Worm (Caenorhabditis elegans): ENCODE results near the gene mrps-5.
A peak's percentile ranks its signal among the peaks of the same experiment; 100 is the strongest.

Gene mrps-5

DNA sequence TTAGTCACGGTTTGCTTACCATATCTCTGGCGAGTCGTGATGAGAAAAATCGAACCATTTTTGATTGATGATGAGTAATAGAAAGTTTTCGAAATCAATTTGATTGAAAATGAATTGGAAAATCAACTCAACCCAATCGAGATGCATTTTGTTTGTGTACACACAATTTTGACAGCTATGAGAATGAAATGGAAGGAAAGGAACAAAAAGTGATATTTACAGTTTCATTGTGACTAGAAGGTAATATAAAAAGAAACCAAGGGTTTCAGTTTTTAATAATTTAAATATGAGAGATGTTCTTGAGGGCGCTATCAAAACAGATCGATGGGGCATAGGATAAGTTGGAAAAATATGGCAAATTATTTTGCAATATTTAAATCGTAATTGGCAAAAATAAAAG is 46.1 kb upstream of the mrps-5 start, which contains the start of gene cal-1:
Gene cal-1, minus strand, starts transcription at position 101 of the 400 bp plus-strand sequence.
- TF ChIP-seq ceh-63 (GFP tag; optimal IDR thresholded peaks at IDR 0.05) (no peak), efl-1 (optimal IDR thresholded peaks at IDR 0.05) (no peak), efl-1 (GFP tag; optimal IDR thresholded peaks at IDR 0.05 in 1 of 2) (no peak), nhr-47 (tag; optimal IDR thresholded peaks at IDR 0.05) (no peak), sox-4 (tag; optimal IDR thresholded peaks at IDR 0.05) (no peak), hpl-2 (GFP tag; optimal IDR thresholded peaks at IDR 0.05) (no peak)

DNA sequence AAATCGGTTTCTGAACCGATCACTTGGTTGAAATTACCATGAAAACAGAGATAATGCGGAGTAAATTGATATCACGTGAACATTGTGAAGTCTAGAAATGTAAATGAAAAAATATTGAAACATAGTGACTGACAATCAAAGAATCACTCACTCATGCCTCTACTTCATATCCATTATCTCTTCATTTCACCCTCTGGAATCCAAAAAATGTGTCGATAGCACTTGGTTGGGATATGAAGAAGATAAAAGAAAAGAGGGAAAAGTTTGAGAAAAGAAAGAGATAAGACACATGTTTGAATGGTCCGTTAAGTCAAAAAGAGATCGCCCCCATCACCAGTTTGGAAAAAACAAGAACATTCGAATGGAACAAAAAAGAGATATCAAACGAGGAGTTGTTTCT is 45.5 kb upstream of the mrps-5 start:
- TF ChIP-seq vab-15 (tag; optimal IDR thresholded peaks at IDR 0.05) (no peak), nhr-19 (GFP tag; conservative IDR thresholded peaks at IDR 0.05) (peak; percentile 43), blmp-1 (tag; optimal IDR thresholded peaks at IDR 0.05) (no peak), nhr-20 (tag; optimal IDR thresholded peaks at IDR 0.05) (peak; percentile 19), ets-5 (GFP tag; IDR thresholded peaks at IDR 0.05) (no peak), snu-23 (GFP tag; optimal IDR thresholded peaks at IDR 0.05) (peak; percentile 38), F16B12.6 (tag; optimal IDR thresholded peaks at IDR 0.05) (no peak), lsy-2 (tag; optimal IDR thresholded peaks at IDR 0.05) (peak; percentile 25 to 39), lin-39 (tag; optimal IDR thresholded peaks at IDR 0.05) (peak; percentile 42), elt-2 (tag; optimal IDR thresholded peaks at IDR 0.05) (no peak), nhr-12 (tag; optimal IDR thresholded peaks at IDR 0.05) (no peak), unc-86 (tag; optimal IDR thresholded peaks at IDR 0.05) (no peak), jun-1 (tag; optimal IDR thresholded peaks at IDR 0.05) (no peak), nhr-71 (tag; optimal IDR thresholded peaks at IDR 0.05) (peak; percentile 69), dpl-1 (GFP tag; optimal IDR thresholded peaks at IDR 0.05) (no peak), C16A3.4 (tag; optimal IDR thresholded peaks at IDR 0.05) (no peak), nhr-11 (tag; optimal IDR thresholded peaks at IDR 0.05) (peak; percentile 8), lin-14 (GFP tag; optimal IDR thresholded peaks at IDR 0.05) (peak; percentile 82), mef-2 (tag; optimal IDR thresholded peaks at IDR 0.05) (no peak), efl-1 (optimal IDR thresholded peaks at IDR 0.05) (peak in 1 of 2 experiments; percentile 1), efl-1 (GFP tag; optimal IDR thresholded peaks at IDR 0.05 in 1 of 2) (no peak), rnt-1 (tag; optimal IDR thresholded peaks at IDR 0.05) (peak; percentile 31)

- TF ChIP-seq tbx-2 (tag; optimal IDR thresholded peaks at IDR 0.05), result peak; percentile 5
- TF ChIP-seq nhr-28 (tag; optimal IDR thresholded peaks at IDR 0.05), result no peak
- no peak for TF ChIP-seq efl-3 (GFP tag; optimal IDR thresholded peaks at IDR 0.05)
- no peak for TF ChIP-seq mab-9 (GFP tag; IDR thresholded peaks at IDR 0.05)
- TF ChIP-seq ces-1 (GFP tag; optimal IDR thresholded peaks at IDR 0.05), result no peak
- TF ChIP-seq lin-14 (GFP tag; optimal IDR thresholded peaks at IDR 0.05), result peak; percentile 95
- peak; percentile 45 to 53 for TF ChIP-seq lsy-2 (tag; optimal IDR thresholded peaks at IDR 0.05)
- TF ChIP-seq C04F5.9 (tag; optimal IDR thresholded peaks at IDR 0.05), result no peak
- TF ChIP-seq unc-62 (GFP tag; optimal IDR thresholded peaks at IDR 0.05), result no peak
- TF ChIP-seq lin-13 (GFP tag; optimal IDR thresholded peaks at IDR 0.05), result no peak
- TF ChIP-seq ets-5 (GFP tag; IDR thresholded peaks at IDR 0.05), result no peak
- peak; percentile 45 for TF ChIP-seq swsn-7 (tag; optimal IDR thresholded peaks at IDR 0.05)
- no peak for TF ChIP-seq jun-1 (tag; optimal IDR thresholded peaks at IDR 0.05)
- TF ChIP-seq nhr-11 (tag; optimal IDR thresholded peaks at IDR 0.05), result no peak
- TF ChIP-seq pag-3 (tag; optimal IDR thresholded peaks at IDR 0.05; ENCODE audit: borderline replicate concordance, insufficient read depth), result peak; percentile 3
- TF ChIP-seq ceh-63 (GFP tag; optimal IDR thresholded peaks at IDR 0.05), result no peak
- no peak for TF ChIP-seq efl-1 (optimal IDR thresholded peaks at IDR 0.05)
- no peak for TF ChIP-seq efl-1 (GFP tag; optimal IDR thresholded peaks at IDR 0.05 in 1 of 2)
- no peak for TF ChIP-seq isw-1 (GFP tag; IDR thresholded peaks at IDR 0.05)
- TF ChIP-seq nhr-77 (tag; optimal IDR thresholded peaks at IDR 0.05), result no peak
- TF ChIP-seq pqm-1 (tag; optimal IDR thresholded peaks at IDR 0.05), result no peak
- no peak for TF ChIP-seq nhr-84 (tag; optimal IDR thresholded peaks at IDR 0.05)
- no peak for TF ChIP-seq fkh-10 (GFP tag; optimal IDR thresholded peaks at IDR 0.05)
- TF ChIP-seq aly-2 (tag; optimal IDR thresholded peaks at IDR 0.05), result no peak
- no peak for TF ChIP-seq Y116A8C.19 (tag; optimal IDR thresholded peaks at IDR 0.05; ENCODE audit: borderline replicate concordance)
- no peak for TF ChIP-seq ceh-90 (tag; optimal IDR thresholded peaks at IDR 0.05)
- no peak for TF ChIP-seq nhr-76 (tag; optimal IDR thresholded peaks at IDR 0.05)
- peak; percentile 36 for TF ChIP-seq lin-39 (tag; optimal IDR thresholded peaks at IDR 0.05)
- TF ChIP-seq lin-35 (GFP tag; optimal IDR thresholded peaks at IDR 0.05), result no peak
- TF ChIP-seq sup-37 (GFP tag; optimal IDR thresholded peaks at IDR 0.05), result no peak
- no peak for TF ChIP-seq elt-2 (tag; optimal IDR thresholded peaks at IDR 0.05)
- no peak for TF ChIP-seq C34B4.2 (tag; optimal IDR thresholded peaks at IDR 0.05)
- no peak for TF ChIP-seq alr-1 (tag; optimal IDR thresholded peaks at IDR 0.05; ENCODE audit: borderline replicate concordance)
- TF ChIP-seq mep-1 (tag; optimal IDR thresholded peaks at IDR 0.05), result peak; percentile 30
Observed at ce11 chrV:12518770-12519169, 44.5 kb upstream of the mrps-5 start.

All from whole organism, L1 larva.